Worm (Caenorhabditis elegans) whole organism, L1 larva: ENCODE measurements around the gene T28D9.4.

Experiments used
- C04F5.9 ChIP-seq: sonication (generic microtip); optimal IDR thresholded peaks from 2 replicates; lab custom pipeline; 2016; ENCODE audit warnings: missing genetic modification characterization, missing compliant biosample characterization
- C16A3.4 ChIP-seq: fragments of 150-350 bp; optimal IDR thresholded peaks from 2 replicates; lab custom pipeline; 2014; ENCODE audit warnings: missing biosample characterization, missing genetic modification characterization
- C34B4.2 ChIP-seq: sonication (generic microtip); optimal IDR thresholded peaks from 2 replicates; lab custom pipeline; 2017; ENCODE audit warnings: mild to moderate bottlenecking, missing genetic modification characterization, missing compliant biosample characterization
- F16B12.6 ChIP-seq: fragments of 150-350 bp; optimal IDR thresholded peaks from 2 replicates; lab custom pipeline; 2014; ENCODE audit warnings: missing biosample characterization, missing genetic modification characterization
- Y116A8C.19 ChIP-seq: sonication (generic microtip); optimal IDR thresholded peaks from 2 replicates; lab custom pipeline; 2016; ENCODE audit warnings: missing compliant biosample characterization, missing genetic modification characterization, borderline replicate concordance
- aha-1 ChIP-seq: fragments of 150-350 bp; optimal IDR thresholded peaks from 2 replicates; lab custom pipeline; 2014; ENCODE audit warnings: missing biosample characterization, missing genetic modification characterization
- alr-1 ChIP-seq: fragments of 200-800 bp; sonication (Bioruptor generic); optimal IDR thresholded peaks from 2 replicates; lab custom pipeline; 2018; ENCODE audit warnings: borderline replicate concordance, mild to moderate bottlenecking, missing genetic modification characterization, missing compliant biosample characterization
- blmp-1 ChIP-seq: fragments of 150-350 bp; optimal IDR thresholded peaks from 2 replicates; lab custom pipeline; 2014; ENCODE audit warnings: missing biosample characterization, missing genetic modification characterization
- ceh-63 ChIP-seq: fragments of 200-800 bp; sonication (Bioruptor generic); optimal IDR thresholded peaks from 2 replicates; lab custom pipeline; 2018; ENCODE audit warnings: mild to moderate bottlenecking, missing genetic modification characterization, missing compliant biosample characterization
- ceh-82 ChIP-seq, 3 experiments: fragments of 150-350 bp in 1 of 3; sonication (generic microtip) in 2 of 3; optimal IDR thresholded peaks; 2 replicates each; lab custom pipeline; 2014 to 2017; ENCODE audit warnings: missing biosample characterization in 3 of 3, missing genetic modification characterization in 3 of 3
- ceh-88 ChIP-seq: fragments of 200-800 bp; sonication (Bioruptor generic); IDR thresholded peaks from 2 replicates; pipeline ENCODE4 v1.3.6; 2022; ENCODE audit warnings: missing genetic modification characterization, missing compliant biosample characterization
- ceh-90 ChIP-seq: sonication (generic microtip); optimal IDR thresholded peaks from 2 replicates; lab custom pipeline; 2016; ENCODE audit warnings: missing genetic modification characterization, missing compliant biosample characterization
- ces-1 ChIP-seq: fragments of 150-350 bp; optimal IDR thresholded peaks from 2 replicates; lab custom pipeline; 2014; ENCODE audit warnings: missing biosample characterization, missing genetic modification reagents, missing genetic modification characterization
- dpl-1 ChIP-seq, 3 experiments: fragments of 150-350 bp in 2 of 3; sonication (generic microtip) in 1 of 3; optimal IDR thresholded peaks; 2 replicates each; lab custom pipeline; 2014 to 2017; ENCODE audit warnings: missing biosample characterization in 3 of 3, missing genetic modification characterization in 3 of 3, missing genetic modification reagents in 3 of 3
- dsc-1 ChIP-seq: sonication (generic microtip); optimal IDR thresholded peaks from 2 replicates; lab custom pipeline; 2016; ENCODE audit warnings: mild to moderate bottlenecking, missing genetic modification characterization, missing compliant biosample characterization
- efl-1 ChIP-seq, 4 experiments: fragments of 150-350 bp; optimal IDR thresholded peaks in 3 of 4; peaks in 1 of 4; 1 replicate in 1 of 4; 2 replicates in 3 of 4; lab custom pipeline; 2014; ENCODE audit warnings: missing biosample characterization in 2 of 4, missing genetic modification characterization in 2 of 4, missing genetic modification reagents in 2 of 4
- efl-3 ChIP-seq: fragments of 200-800 bp; sonication (Bioruptor generic); optimal IDR thresholded peaks from 2 replicates; lab custom pipeline; 2018; ENCODE audit warnings: mild to moderate bottlenecking, missing genetic modification characterization, missing compliant biosample characterization
- egl-13 ChIP-seq: sonication (generic microtip); optimal IDR thresholded peaks from 2 replicates; lab custom pipeline; 2016; ENCODE audit warnings: missing genotype, missing genetic modification reagents, missing genetic modification characterization, missing compliant biosample characterization
- egl-27 ChIP-seq, 2 experiments: fragments of 150-350 bp in 1 of 2; sonication (generic microtip); optimal IDR thresholded peaks; 3 replicates each; lab custom pipeline; 2017 to 2018; ENCODE audit warnings: missing biosample characterization in 2 of 2, missing genetic modification characterization in 2 of 2, missing genetic modification reagents in 2 of 2
- elt-2 ChIP-seq: sonication (generic microtip); optimal IDR thresholded peaks from 2 replicates; lab custom pipeline; 2016; ENCODE audit warnings: missing genetic modification characterization, mild to moderate bottlenecking, inconsistent platforms, missing compliant biosample characterization, missing genetic modification reagents
- elt-3 ChIP-seq, 6 experiments: fragments of 150-350 bp in 1 of 6; sonication (generic microtip); optimal IDR thresholded peaks; 2 replicates each; lab custom pipeline; 2017 to 2018; ENCODE audit warnings: missing biosample characterization in 6 of 6, missing genetic modification characterization in 6 of 6, inconsistent platforms in 1 of 6
- fkh-10 ChIP-seq: sonication (generic microtip); optimal IDR thresholded peaks from 2 replicates; lab custom pipeline; 2017; ENCODE audit warnings: missing biosample characterization, missing genetic modification reagents, missing genetic modification characterization
- hlh-17 ChIP-seq: fragments of 200-800 bp; sonication (Bioruptor generic); optimal IDR thresholded peaks from 2 replicates; lab custom pipeline; 2018; ENCODE audit warnings: missing genetic modification characterization, mild to moderate bottlenecking, missing compliant biosample characterization, moderate library complexity, borderline replicate concordance
- hlh-4 ChIP-seq: sonication (generic microtip); optimal IDR thresholded peaks from 2 replicates; lab custom pipeline; 2016; ENCODE audit warnings: mild to moderate bottlenecking, missing genetic modification characterization, missing compliant biosample characterization
- hpl-2 ChIP-seq: fragments of 150-350 bp; optimal IDR thresholded peaks from 2 replicates; lab custom pipeline; 2014; ENCODE audit warnings: missing biosample characterization, missing genetic modification reagents, missing genetic modification characterization
- irx-1 ChIP-seq: sonication (generic microtip); optimal IDR thresholded peaks from 2 replicates; lab custom pipeline; 2016; ENCODE audit warnings: missing genetic modification characterization, missing compliant biosample characterization
- isw-1 ChIP-seq: fragments of 200-800 bp; sonication (Bioruptor generic); IDR thresholded peaks from 2 replicates; pipeline ENCODE4 v1.3.6; 2022; ENCODE audit warnings: missing genetic modification characterization, missing compliant biosample characterization
- jun-1 ChIP-seq: fragments of 150-350 bp; optimal IDR thresholded peaks from 2 replicates; lab custom pipeline; 2014; ENCODE audit warnings: missing biosample characterization, missing genetic modification reagents, missing genetic modification characterization
- lin-15B ChIP-seq: fragments of 150-350 bp; sonication (generic microtip); optimal IDR thresholded peaks from 3 replicates; lab custom pipeline; 2014; ENCODE audit warnings: missing biosample characterization, missing genetic modification characterization
- lsy-2 ChIP-seq, 2 experiments: fragments of 150-350 bp; optimal IDR thresholded peaks; 2 replicates each; lab custom pipeline; 2014; ENCODE audit warnings: missing biosample characterization in 2 of 2, missing genetic modification characterization in 2 of 2
- mef-2 ChIP-seq: fragments of 150-350 bp; optimal IDR thresholded peaks from 2 replicates; lab custom pipeline; 2014; ENCODE audit warnings: missing biosample characterization, missing genetic modification characterization
- nhr-11 ChIP-seq: fragments of 150-350 bp; optimal IDR thresholded peaks from 2 replicates; lab custom pipeline; 2014; ENCODE audit warnings: missing biosample characterization, missing genetic modification characterization
- nhr-12 ChIP-seq: sonication (generic microtip); optimal IDR thresholded peaks from 2 replicates; lab custom pipeline; 2017; ENCODE audit warnings: missing biosample characterization, missing genetic modification characterization
- nhr-237 ChIP-seq: fragments of 150-350 bp; optimal IDR thresholded peaks from 2 replicates; lab custom pipeline; 2014; ENCODE audit warnings: missing biosample characterization, missing genetic modification characterization
- nhr-47 ChIP-seq: sonication (generic microtip); optimal IDR thresholded peaks from 2 replicates; lab custom pipeline; 2016; ENCODE audit warnings: mild to moderate bottlenecking, missing genetic modification characterization, moderate library complexity, missing compliant biosample characterization
- nhr-76 ChIP-seq: sonication (generic microtip); optimal IDR thresholded peaks from 2 replicates; lab custom pipeline; 2017; ENCODE audit warnings: missing biosample characterization, missing genetic modification characterization
- nhr-77 ChIP-seq: fragments of 150-350 bp; optimal IDR thresholded peaks from 2 replicates; lab custom pipeline; 2014; ENCODE audit warnings: missing biosample characterization, missing genetic modification characterization
- nhr-85 ChIP-seq: sonication (generic microtip); peaks from one replicate; lab custom pipeline; 2016; ENCODE audit warnings: missing genetic modification characterization, inconsistent platforms, missing compliant biosample characterization
- nhr-90 ChIP-seq: sonication (generic microtip); optimal IDR thresholded peaks from 2 replicates; lab custom pipeline; 2016; ENCODE audit warnings: mild to moderate bottlenecking, missing genetic modification characterization, missing compliant biosample characterization; ENCODE audit not compliant: poor library complexity
- pag-3 ChIP-seq: sonication (generic microtip); optimal IDR thresholded peaks from 2 replicates; lab custom pipeline; 2017; ENCODE audit warnings: missing genetic modification characterization, mild to moderate bottlenecking, missing compliant biosample characterization, antibody characterized with exemption, borderline replicate concordance; ENCODE audit not compliant: insufficient read depth
- pax-3 ChIP-seq: fragments of 200-800 bp; sonication (Bioruptor generic); optimal IDR thresholded peaks from 2 replicates; lab custom pipeline; 2018; ENCODE audit warnings: mild to moderate bottlenecking, missing genetic modification characterization, moderate library complexity, missing compliant biosample characterization
- skn-1 ChIP-seq: fragments of 150-350 bp; optimal IDR thresholded peaks from 2 replicates; lab custom pipeline; 2014; ENCODE audit warnings: missing biosample characterization, missing genetic modification characterization
- snu-23 ChIP-seq: sonication (generic microtip); optimal IDR thresholded peaks from 2 replicates; lab custom pipeline; 2016; ENCODE audit warnings: missing genetic modification characterization, missing compliant biosample characterization
- sup-37 ChIP-seq: fragments of 200-800 bp; sonication (Bioruptor generic); optimal IDR thresholded peaks from 2 replicates; lab custom pipeline; 2018; ENCODE audit warnings: mild to moderate bottlenecking, missing genetic modification characterization, missing compliant biosample characterization
- swsn-7 ChIP-seq: sonication (generic microtip); optimal IDR thresholded peaks from 2 replicates; lab custom pipeline; 2016; ENCODE audit warnings: missing genetic modification characterization, missing compliant biosample characterization
- tlp-1 ChIP-seq: fragments of 150-350 bp; optimal IDR thresholded peaks from 2 replicates; lab custom pipeline; 2014; ENCODE audit warnings: missing biosample characterization, missing genetic modification characterization
- unc-130 ChIP-seq: fragments of 150-350 bp; optimal IDR thresholded peaks from 2 replicates; lab custom pipeline; 2017; ENCODE audit warnings: missing biosample characterization, missing genetic modification characterization, inconsistent platforms
- unc-30 ChIP-seq: sonication (generic microtip); optimal IDR thresholded peaks from 2 replicates; lab custom pipeline; 2017; ENCODE audit warnings: missing biosample characterization, missing genetic modification characterization
- unc-86 ChIP-seq: sonication (generic microtip); optimal IDR thresholded peaks from 2 replicates; lab custom pipeline; 2016; ENCODE audit warnings: missing genetic modification characterization, missing compliant biosample characterization
- vab-15 ChIP-seq: sonication (generic microtip); optimal IDR thresholded peaks from 2 replicates; lab custom pipeline; 2017; ENCODE audit warnings: missing genotype, mild to moderate bottlenecking, missing genetic modification characterization, missing compliant biosample characterization
- zag-1 ChIP-seq: fragments of 150-350 bp; optimal IDR thresholded peaks from 2 replicates; lab custom pipeline; 2014; ENCODE audit warnings: missing biosample characterization, missing genetic modification characterization
- zip-4 ChIP-seq: fragments of 200-800 bp; sonication (Bioruptor generic); optimal IDR thresholded peaks from 2 replicates; lab custom pipeline; 2018; ENCODE audit warnings: mild to moderate bottlenecking, missing genetic modification characterization, moderate library complexity, missing compliant biosample characterization
- ztf-4 ChIP-seq: fragments of 150-350 bp; optimal IDR thresholded peaks from 2 replicates; lab custom pipeline; 2014; ENCODE audit warnings: missing biosample characterization, missing genetic modification characterization

T28D9.4 gene

ce11 chrII:6486344-6486743 is 9.6 kb downstream of the T28D9.4 start (continued):
- TF ChIP-seq skn-1: no peak
- TF ChIP-seq blmp-1 (tag; lab: Kevin White, UChicago): no peak
- TF ChIP-seq hlh-4 (tag; lab: Kevin White, UChicago): no peak
- no peak for TF ChIP-seq efl-3
- no peak for TF ChIP-seq nhr-237 (tag; lab: Kevin White, UChicago)
- TF ChIP-seq alr-1 (tag; lab: Kevin White, UChicago): no peak
- no peak for TF ChIP-seq zag-1 (tag; lab: Kevin White, UChicago)
- TF ChIP-seq vab-15 (tag; lab: Kevin White, UChicago): peak; percentile 37
- peak; percentile 34 for TF ChIP-seq snu-23 (GFP tag; lab: Kevin White, UChicago)
- no peak for TF ChIP-seq unc-86
- peak; percentile 2 for TF ChIP-seq elt-2
- TF ChIP-seq isw-1 (GFP tag; lab: Robert Waterston, UW): no peak
- no peak for TF ChIP-seq zip-4
- TF ChIP-seq unc-130 (tag; lab: Kevin White, UChicago): peak; percentile 25
- TF ChIP-seq C16A3.4: no peak
- no peak for TF ChIP-seq pag-3
- peak; percentile 36 to 40 for TF ChIP-seq lsy-2 (tag; optimal IDR thresholded peaks at IDR 0.05; lab: Kevin White, UChicago)
- no peak for TF ChIP-seq dsc-1 (tag; lab: Kevin White, UChicago)
- TF ChIP-seq C34B4.2 (tag; lab: Kevin White, UChicago): no peak
- no peak for TF ChIP-seq elt-3 (tag; optimal IDR thresholded peaks at IDR 0.05; lab: Kevin White, UChicago)
- no peak for TF ChIP-seq fkh-10 (GFP tag; lab: Kevin White, UChicago)
- TF ChIP-seq egl-27 (tag; optimal IDR thresholded peaks at IDR 0.05; lab: Kevin White, UChicago): no peak
- no peak for TF ChIP-seq pax-3
- no peak for TF ChIP-seq lin-15B (tag; lab: Kevin White, UChicago)
- no peak for TF ChIP-seq ceh-82 (tag; optimal IDR thresholded peaks at IDR 0.05; lab: Kevin White, UChicago)
- no peak for TF ChIP-seq mef-2 (tag; lab: Kevin White, UChicago)
- no peak for TF ChIP-seq efl-1 (optimal IDR thresholded peaks at IDR 0.05; lab: Kevin White, UChicago)
- no peak for TF ChIP-seq efl-1 (GFP tag; optimal IDR thresholded peaks at IDR 0.05 in 1 of 2; lab: Kevin White, UChicago)
- TF ChIP-seq C04F5.9 (tag; lab: Kevin White, UChicago): no peak
- no peak for TF ChIP-seq jun-1
- no peak for TF ChIP-seq F16B12.6 (tag; lab: Kevin White, UChicago)
- no peak for TF ChIP-seq nhr-47 (tag; lab: Kevin White, UChicago)
- no peak for TF ChIP-seq tlp-1 (tag; lab: Kevin White, UChicago)
- no peak for TF ChIP-seq swsn-7 (tag; lab: Kevin White, UChicago)
- TF ChIP-seq nhr-90 (tag; lab: Kevin White, UChicago): no peak
- TF ChIP-seq nhr-77 (tag; lab: Kevin White, UChicago): no peak
- TF ChIP-seq unc-30 (tag; lab: Kevin White, UChicago): no peak
- TF ChIP-seq ces-1 (GFP tag; lab: Kevin White, UChicago): no peak
- TF ChIP-seq ceh-63: no peak
- TF ChIP-seq irx-1 (tag; lab: Kevin White, UChicago): no peak
- TF ChIP-seq hpl-2 (GFP tag; lab: Kevin White, UChicago): no peak
- TF ChIP-seq nhr-11 (tag; lab: Kevin White, UChicago): no peak
- TF ChIP-seq nhr-76: no peak
- TF ChIP-seq nhr-85: no peak
- TF ChIP-seq egl-13 (tag; lab: Kevin White, UChicago): no peak
- TF ChIP-seq hlh-17 (GFP tag; lab: Kevin White, UChicago): no peak
- no peak for TF ChIP-seq ztf-4
- no peak for TF ChIP-seq nhr-12 (tag; lab: Kevin White, UChicago)
- TF ChIP-seq ceh-88 (GFP tag; lab: Robert Waterston, UW): no peak
- no peak for TF ChIP-seq ceh-90 (tag; lab: Kevin White, UChicago)
- TF ChIP-seq aha-1 (tag; lab: Kevin White, UChicago): no peak
- no peak for TF ChIP-seq dpl-1 (GFP tag; optimal IDR thresholded peaks at IDR 0.05; lab: Kevin White, UChicago)
- TF ChIP-seq Y116A8C.19 (tag; lab: Kevin White, UChicago): no peak
- TF ChIP-seq sup-37 (GFP tag; lab: Kevin White, UChicago): no peak
